Worm (Caenorhabditis elegans): ENCODE results near the gene F07B7.12.
"Not testable (repeated sequence)": the region's sequence is repeated elsewhere in the genome, so short reads cannot be mapped to it uniquely, and the experiment has no call there.

F07B7.12 gene

DNA sequence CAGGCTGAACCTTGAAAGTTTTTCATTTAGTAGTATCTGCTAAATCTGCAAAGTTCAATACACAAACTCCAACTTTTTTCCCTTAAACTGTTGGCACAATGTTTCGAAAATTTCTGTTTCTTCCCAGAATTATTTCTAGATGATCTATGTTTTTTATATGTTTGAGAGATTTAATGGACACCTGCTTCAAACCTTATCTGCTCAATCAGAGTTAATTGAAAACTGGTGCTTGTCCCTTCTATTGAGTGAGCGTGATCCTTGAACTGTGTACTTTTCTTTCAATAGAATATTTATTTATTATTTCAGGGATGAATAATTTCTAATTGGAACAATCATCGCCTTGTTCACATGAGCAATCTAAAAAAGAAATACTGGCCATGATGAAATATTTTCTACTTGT, 36.9 kb upstream of the F07B7.12 start, which contains the start of gene frpr-13:
frpr-13 (plus strand) TSS at position 301 of the 400 bp plus-strand sequence.
- no peak for TF ChIP-seq unc-39 (tag; optimal IDR thresholded peaks at IDR 0.05)
- TF ChIP-seq snpc-4 (tag; optimal IDR thresholded peaks at IDR 0.05) = no peak
- no peak for TF ChIP-seq lin-13 (tag; optimal IDR thresholded peaks at IDR 0.05)
- TF ChIP-seq zip-8 (tag; optimal IDR thresholded peaks at IDR 0.05) = no peak
- no peak for TF ChIP-seq nhr-28 (tag; optimal IDR thresholded peaks at IDR 0.05)
- no peak for TF ChIP-seq tbx-8 (GFP tag; optimal IDR thresholded peaks at IDR 0.05)

ce11 chrV:8897942-8898419, 36.1 kb upstream of the F07B7.12 start, which contains the start of the genes his-17 and his-18:
TSS of gene his-17 (minus strand) at chrV:8897992.
TSS of gene his-18 (plus strand) at chrV:8898228.
- not testable (repeated sequence) for TF ChIP-seq nhr-12 (tag; optimal IDR thresholded peaks at IDR 0.05); ztf-11 (tag; optimal IDR thresholded peaks at IDR 0.05); drap-1 (GFP tag; optimal IDR thresholded peaks at IDR 0.05)

ce11 chrV:8835311-8835710, 26.5 kb downstream of the F07B7.12 start, which contains the start of gene F07B7.7:
TSS of gene F07B7.7 (plus strand) at chrV:8835611.
- not testable (repeated sequence) for TF ChIP-seq M03D4.4 (tag; optimal IDR thresholded peaks at IDR 0.05); bed-3 (GFP tag; optimal IDR thresholded peaks at IDR 0.05); pha-4 (tag; optimal IDR thresholded peaks at IDR 0.05)

ce11 chrV:8819855-8820254, 42.0 kb downstream of the F07B7.12 start, which contains the start of gene rpm-1:
TSS of gene rpm-1 (minus strand) at chrV:8819955.
- TF ChIP-seq hlh-1 (tag; optimal IDR thresholded peaks at IDR 0.05); nhr-2 (tag; optimal IDR thresholded peaks at IDR 0.05); elt-1 (tag; optimal IDR thresholded peaks at IDR 0.05; ENCODE audit: borderline replicate concordance, insufficient read depth): not testable (repeated sequence)
